Worm (Caenorhabditis elegans): ENCODE data around the gene ced-5.

ce11 chrIV:10524095-10524829 lies 40.4 kb downstream of the ced-5 start, which contains the start of gene C02F4.5:
- TF ChIP-seq hlh-26 (GFP tag; conservative IDR thresholded peaks at IDR 0.05), result no peak
- TF ChIP-seq nfya-2 (GFP tag; IDR thresholded peaks at IDR 0.05), result no peak
- no peak for TF ChIP-seq chd-7 (tag; optimal IDR thresholded peaks at IDR 0.05)
- TF ChIP-seq nfyb-1 (GFP tag; IDR thresholded peaks at IDR 0.05), result no peak

All from whole organism, young adult.